Fruit fly (Drosophila melanogaster) whole organism, pupa: ENCODE data around the gene swm.
A peak's percentile ranks its signal among the peaks of the same experiment; 100 is the strongest.

ENCODE experiments used
- CG10348 ChIP-seq: fragments of 200-800 bp; sonication (Bioruptor generic); IDR thresholded peaks from 2 replicates; pipeline ENCODE4 v1.3.6; 2022; ENCODE audit warnings: missing biosample characterization, missing genetic modification characterization
- CG12605 ChIP-seq: fragments of 200-800 bp; sonication (Bioruptor generic); IDR thresholded peaks from 2 replicates; pipeline ENCODE4 v1.3.6; 2022; ENCODE audit warnings: missing biosample characterization, missing genetic modification characterization
- CG13204 ChIP-seq: fragments of 200-800 bp; sonication (Bioruptor generic); optimal IDR thresholded peaks from 2 replicates; lab custom pipeline; 2018; ENCODE audit warnings: missing biosample characterization, mild to moderate bottlenecking, missing genetic modification characterization, moderate library complexity
- CG14655 ChIP-seq: fragments of 200-800 bp; sonication (Bioruptor generic); optimal IDR thresholded peaks from 3 replicates; lab custom pipeline; 2017; ENCODE audit warnings: mild to moderate bottlenecking, missing biosample characterization, missing genetic modification reagents, missing genetic modification characterization
- CG15710 ChIP-seq: fragments of 200-800 bp; sonication (Bioruptor generic); optimal IDR thresholded peaks from 2 replicates; lab custom pipeline; 2018; ENCODE audit warnings: missing biosample characterization, mild to moderate bottlenecking, missing genetic modification characterization, moderate library complexity
- CG17806 ChIP-seq: fragments of 200-800 bp; sonication (Bioruptor generic); optimal IDR thresholded peaks from 2 replicates; lab custom pipeline; 2018; ENCODE audit warnings: missing biosample characterization, mild to moderate bottlenecking, missing genetic modification characterization, moderate library complexity
- CG32121 ChIP-seq: fragments of 200-800 bp; sonication (Bioruptor generic); IDR thresholded peaks from 2 replicates; pipeline ENCODE4 v1.3.6; 2022; ENCODE audit warnings: missing biosample characterization, missing genetic modification characterization
- CG34367 ChIP-seq: fragments of 200-800 bp; sonication (Bioruptor generic); optimal IDR thresholded peaks from 2 replicates; lab custom pipeline; 2018; ENCODE audit warnings: missing biosample characterization, mild to moderate bottlenecking, missing genetic modification characterization
- CG4496 ChIP-seq: fragments of 200-800 bp; sonication (Bioruptor generic); IDR thresholded peaks from 3 replicates; pipeline ENCODE4 v1.3.6; 2022; ENCODE audit warnings: missing biosample characterization, missing genetic modification characterization
- CG8159 ChIP-seq: fragments of 200-800 bp; sonication (Bioruptor generic); optimal IDR thresholded peaks from 3 replicates; lab custom pipeline; 2018; ENCODE audit warnings: missing biosample characterization, mild to moderate bottlenecking, missing genetic modification characterization, moderate library complexity
- CG8301 ChIP-seq: fragments of 200-800 bp; sonication (Bioruptor generic); optimal IDR thresholded peaks from 2 replicates; lab custom pipeline; 2018; ENCODE audit warnings: missing biosample characterization, mild to moderate bottlenecking, missing genetic modification characterization
- CG9948 ChIP-seq: fragments of 200-800 bp; sonication (Bioruptor generic); optimal IDR thresholded peaks from 2 replicates; lab custom pipeline; 2018; ENCODE audit warnings: missing biosample characterization, mild to moderate bottlenecking, missing genetic modification characterization, moderate library complexity
- D1 ChIP-seq: fragments of 200-800 bp; sonication (Bioruptor generic); optimal IDR thresholded peaks from 2 replicates; lab custom pipeline; 2018; ENCODE audit warnings: missing biosample characterization, mild to moderate bottlenecking, missing genetic modification characterization, moderate library complexity
- EcR ChIP-seq: fragments of 200-800 bp; sonication (Bioruptor generic); optimal IDR thresholded peaks from 3 replicates; lab custom pipeline; 2019; ENCODE audit warnings: missing biosample characterization, missing genetic modification characterization, mild to moderate bottlenecking, moderate library complexity, missing genetic modification reagents
- Ets98B ChIP-seq: fragments of 200-800 bp; sonication (Bioruptor generic); IDR thresholded peaks from 2 replicates; pipeline ENCODE4 v1.3.6; 2022; ENCODE audit warnings: missing biosample characterization, missing genetic modification characterization
- Pif1A ChIP-seq: fragments of 200-800 bp; sonication (Bioruptor generic); optimal IDR thresholded peaks from 3 replicates; lab custom pipeline; 2016; ENCODE audit warnings: missing biosample characterization, missing genetic modification characterization
- Pif1B ChIP-seq: fragments of 200-800 bp; sonication (Bioruptor generic); optimal IDR thresholded peaks from 3 replicates; lab custom pipeline; 2016; ENCODE audit warnings: missing biosample characterization, missing genetic modification characterization
- Snoo ChIP-seq: fragments of 200-800 bp; sonication (Bioruptor generic); optimal IDR thresholded peaks from 3 replicates; lab custom pipeline; 2017; ENCODE audit warnings: missing biosample characterization, mild to moderate bottlenecking, missing genetic modification characterization, inconsistent platforms
- gl ChIP-seq: fragments of 200-800 bp; sonication (Bioruptor generic); optimal IDR thresholded peaks from 2 replicates; lab custom pipeline; 2018; ENCODE audit warnings: missing biosample characterization, mild to moderate bottlenecking, missing genetic modification characterization
- rn ChIP-seq: fragments of 200-800 bp; sonication (Bioruptor generic); IDR thresholded peaks from 2 replicates; pipeline ENCODE4 v1.3.6; 2022; ENCODE audit warnings: missing biosample characterization, missing genetic modification characterization

The swm gene

DNA sequence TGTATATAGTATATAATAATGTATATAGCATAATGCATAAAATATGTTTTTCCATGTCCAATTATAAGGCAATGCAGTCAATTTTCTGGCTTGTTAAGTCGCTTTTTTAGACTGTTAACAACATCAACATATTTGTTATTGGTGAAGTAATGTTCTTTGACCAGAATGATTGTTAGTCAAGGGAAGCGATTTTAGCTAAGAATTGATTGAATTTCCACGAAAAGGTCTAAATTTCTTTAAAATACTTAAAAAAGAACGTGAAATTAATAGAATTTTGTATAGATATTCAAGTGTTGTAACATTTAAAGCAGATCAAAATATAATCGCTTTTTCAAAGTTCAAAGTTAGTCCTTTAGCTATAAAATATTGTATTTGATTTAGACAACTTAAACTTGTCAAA, 29.6 kb upstream of the swm start:
- TF ChIP-seq CG14655 (GFP tag; lab: Kevin White, UChicago) (peak; percentile 70), CG9948 (peak; percentile 23), CG12605 (GFP tag; lab: Robert Waterston, UW) (0 out of 2 replicates have a peak, but pooled peaks have one; percentile 7), CG10348 (no peak), Ets98B (GFP tag; lab: Robert Waterston, UW) (no peak), CG13204 (GFP tag; lab: Kevin White, UChicago) (no peak), CG8301 (tag; lab: Kevin White, UChicago) (peak; percentile 8), Pif1A (GFP tag; lab: Kevin White, UChicago) (peak; percentile 2)

DNA sequence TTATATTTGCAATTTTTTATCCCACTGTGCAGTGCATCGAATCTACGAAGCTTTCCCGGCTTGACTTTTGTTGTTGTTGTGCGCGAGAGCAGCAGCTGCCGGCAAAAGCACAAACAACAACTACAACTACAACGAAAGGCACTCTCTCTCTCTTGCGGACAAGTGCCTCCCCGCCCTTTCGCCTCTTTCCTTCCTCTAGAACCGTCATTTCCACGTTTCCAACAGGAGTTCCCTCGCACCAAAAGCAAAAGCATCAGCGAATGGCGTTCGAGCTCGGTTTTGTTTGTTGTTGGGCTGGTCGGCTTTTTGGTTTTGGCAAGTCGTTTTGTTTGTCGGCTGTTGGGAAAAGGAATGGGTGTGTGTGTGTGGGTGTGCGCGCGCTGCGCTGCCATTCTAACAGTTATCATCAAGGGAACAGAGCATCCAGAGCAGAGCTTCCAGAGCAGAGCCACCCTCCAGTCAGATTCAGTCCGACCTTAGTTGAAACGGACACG, 29.2 kb upstream of the swm start, which contains the start of gene tj:
TSS of gene tj (plus strand) at position 444 of the 494 bp plus-strand sequence.
- TF ChIP-seq CG4496 (GFP tag; lab: Robert Waterston, UW) (peak; percentile 53; the same call in 1 of the 3 replicates), Pif1A (GFP tag; lab: Kevin White, UChicago) (no peak), Ets98B (GFP tag; lab: Robert Waterston, UW) (no peak)
- TF ChIP-seq, all 21 proteins: peak for 1

DNA sequence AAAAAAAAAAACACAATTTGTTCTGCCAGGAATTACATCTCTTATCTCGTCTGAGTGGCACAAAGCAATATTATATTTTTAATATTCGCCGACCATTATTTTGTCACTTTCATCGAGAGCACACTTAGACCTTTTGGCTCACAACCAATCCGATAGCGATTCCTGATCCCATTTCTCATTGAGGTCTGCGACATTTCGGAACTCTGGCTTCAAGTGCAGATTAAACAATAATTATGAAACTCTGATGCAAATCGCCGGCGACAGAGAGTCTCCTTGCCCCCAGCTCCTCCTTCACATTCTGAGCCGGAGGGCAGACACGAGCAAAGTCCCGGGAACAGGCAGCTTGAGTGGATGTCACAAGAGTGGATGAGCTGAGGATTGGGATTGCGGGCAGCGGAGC, 24.0 kb upstream of the swm start:
- TF ChIP-seq Pif1A (GFP tag; lab: Kevin White, UChicago), result no peak
- TF ChIP-seq CG9948, result no peak
- no peak for TF ChIP-seq Ets98B (GFP tag; lab: Robert Waterston, UW)
- TF ChIP-seq CG10348, result no peak
- no peak for TF ChIP-seq CG8301 (tag; lab: Kevin White, UChicago)
- no peak for TF ChIP-seq Snoo (tag; lab: Kevin White, UChicago)

DNA sequence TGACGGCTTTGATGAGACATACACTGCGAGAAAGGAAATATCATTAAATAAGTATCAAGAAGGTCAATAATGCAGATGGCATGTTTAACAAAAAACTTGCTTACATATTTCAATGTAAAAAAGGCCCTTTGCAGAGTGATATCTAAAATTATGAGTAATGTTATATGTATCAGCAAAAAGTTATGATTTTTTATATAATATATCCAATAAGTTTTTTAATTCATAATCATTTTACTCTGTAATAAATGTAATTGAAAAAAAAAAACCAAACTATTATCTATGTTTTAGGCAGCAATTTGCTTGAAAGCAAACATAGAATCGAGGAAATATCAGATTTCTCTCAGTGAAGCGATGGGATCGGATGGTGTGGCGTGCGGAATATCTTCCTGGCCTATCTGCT, 23.3 kb upstream of the swm start:
- TF ChIP-seq gl (tag; lab: Kevin White, UChicago), result no peak
- TF ChIP-seq CG4496 (GFP tag; lab: Robert Waterston, UW), result no peak
- no peak for TF ChIP-seq CG15710 (tag; lab: Kevin White, UChicago)
- peak; percentile 41 for TF ChIP-seq CG8159 (tag; lab: Kevin White, UChicago)
- no peak for TF ChIP-seq CG12605 (GFP tag; lab: Robert Waterston, UW)

DNA sequence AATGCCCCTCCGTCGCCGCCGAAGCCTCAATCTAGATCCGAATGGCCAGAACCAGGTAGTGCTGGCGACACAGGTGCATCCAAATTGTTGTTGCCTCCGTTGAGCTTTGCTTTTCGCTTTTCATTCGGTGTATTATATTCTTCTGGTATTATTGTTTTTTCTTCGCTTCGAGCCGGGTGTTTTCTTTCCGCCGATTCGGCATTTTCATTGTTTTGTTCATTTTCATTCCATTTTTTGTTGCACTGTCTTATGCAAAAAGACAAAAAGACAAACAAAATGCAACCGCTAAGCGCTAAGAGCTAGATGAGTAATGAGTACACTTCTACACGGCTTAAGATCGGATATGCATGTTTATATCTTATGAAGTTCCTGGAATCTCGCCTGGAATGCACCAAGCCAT, 20.8 kb upstream of the swm start:
- TF ChIP-seq CG13204 (GFP tag; lab: Kevin White, UChicago) (no peak), CG8301 (tag; lab: Kevin White, UChicago) (no peak), CG34367 (tag; lab: Kevin White, UChicago) (no peak), Pif1B (GFP tag; lab: Kevin White, UChicago) (no peak)
- TF ChIP-seq, all 21 proteins: peak for 0

DNA sequence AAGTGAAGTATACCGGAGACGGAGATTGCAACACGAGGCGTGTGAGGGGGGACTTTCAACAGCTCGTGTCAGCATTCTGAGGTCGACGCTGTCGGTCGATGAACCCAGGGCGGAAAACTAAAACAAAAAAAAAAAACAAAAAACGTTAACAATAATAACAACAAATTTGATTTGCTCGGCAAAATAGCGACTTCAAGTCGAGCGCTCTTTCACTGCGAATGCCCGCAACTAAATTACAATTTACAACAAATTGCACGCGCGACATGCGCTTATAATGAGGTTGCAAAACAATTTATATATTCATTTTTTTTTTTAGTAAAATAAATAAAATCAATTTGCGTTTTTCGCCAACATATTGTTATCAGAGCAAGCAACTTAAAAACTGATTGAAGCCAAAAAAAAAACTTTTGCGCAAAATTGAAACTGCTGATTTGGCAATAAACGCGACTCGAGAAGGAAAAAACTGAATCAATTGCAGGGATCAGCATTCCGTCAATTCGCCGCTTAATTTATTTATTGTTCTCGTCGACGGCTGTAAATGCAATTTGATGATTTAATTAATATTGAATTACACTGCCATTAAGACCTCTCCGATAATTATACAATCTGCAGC, 19.5 kb upstream of the swm start:
- no peak for TF ChIP-seq CG13204 (GFP tag; lab: Kevin White, UChicago)

DNA sequence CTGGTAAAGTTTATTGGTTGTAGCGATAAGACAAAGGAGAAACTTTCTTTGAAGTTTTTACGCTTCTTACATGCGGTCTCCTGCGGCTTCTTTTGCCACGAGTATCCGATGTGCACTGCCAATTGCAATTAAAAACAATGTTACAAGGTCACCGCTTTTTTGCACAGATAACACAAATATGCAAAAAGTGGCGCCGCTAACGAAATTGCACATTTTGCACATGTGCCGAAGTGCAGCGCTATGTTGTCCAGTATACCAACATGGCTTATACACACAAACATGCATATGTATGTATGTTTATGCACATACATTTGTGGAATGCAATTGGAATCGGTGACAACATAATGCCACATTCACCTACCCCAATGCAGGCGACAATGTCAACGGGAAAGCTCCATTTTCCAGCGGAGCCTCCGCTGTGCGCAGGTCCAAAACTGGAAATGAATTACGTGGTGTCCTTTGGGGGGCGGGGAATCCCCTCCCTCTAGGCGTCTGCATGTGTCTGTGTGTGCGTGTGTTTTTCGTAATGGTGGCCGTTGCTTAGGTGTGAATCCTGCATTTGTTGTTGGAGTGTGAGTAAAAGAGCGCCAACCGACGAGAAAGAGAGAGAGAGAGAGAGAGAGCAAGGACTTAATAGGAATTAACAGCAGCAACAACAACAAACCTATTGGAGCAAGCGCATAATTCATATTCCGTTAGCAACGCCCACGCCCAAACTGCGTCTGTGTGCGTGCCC, 13.6 kb upstream of the swm start:
- TF ChIP-seq Pif1A (GFP tag; lab: Kevin White, UChicago) (no peak), rn (GFP tag; lab: Robert Waterston, UW) (no peak), D1 (no peak), gl (tag; lab: Kevin White, UChicago) (no peak), CG13204 (GFP tag; lab: Kevin White, UChicago) (no peak), EcR (GFP tag; lab: Kevin White, UChicago) (no peak), Pif1B (GFP tag; lab: Kevin White, UChicago) (no peak), CG17806 (no peak), CG12605 (GFP tag; lab: Robert Waterston, UW) (no peak), CG14655 (GFP tag; lab: Kevin White, UChicago) (no peak), CG8301 (tag; lab: Kevin White, UChicago) (no peak), CG10348 (no peak), CG15710 (tag; lab: Kevin White, UChicago) (no peak), CG4496 (GFP tag; lab: Robert Waterston, UW) (no peak), CG8159 (tag; lab: Kevin White, UChicago) (no peak), Ets98B (GFP tag; lab: Robert Waterston, UW) (no peak), Snoo (tag; lab: Kevin White, UChicago) (no peak), CG9948 (no peak), CG32121 (GFP tag; lab: Robert Waterston, UW) (no peak)
